Worm (Caenorhabditis elegans): Measurements from ENCODE around the gene F33D4.4.

- TF ChIP-seq ref-1 (GFP tag; conservative IDR thresholded peaks at IDR 0.05) (no peak), cog-1 (tag; optimal IDR thresholded peaks at IDR 0.05) (no peak), flt-1 (GFP tag; IDR thresholded peaks at IDR 0.05) (no peak), klf-2 (GFP tag; conservative IDR thresholded peaks at IDR 0.05) (no peak)
Observed at ce11 chrIV:7661569-7661968, 45.1 kb downstream of the F33D4.4 start.
